Worm (Caenorhabditis elegans) whole organism, L4/young adult: Measurements from ENCODE around the gene rpl-16.

Experiments
- W03F9.2 ChIP-seq: fragments of 150-350 bp; optimal IDR thresholded peaks from 2 replicates; lab custom pipeline; 2014; ENCODE audit warnings: missing biosample characterization, missing genetic modification characterization
- dao-5 ChIP-seq: sonication (generic microtip); optimal IDR thresholded peaks from 2 replicates; lab custom pipeline; 2016; ENCODE audit warnings: missing genotype, missing genetic modification characterization, moderate library complexity, missing compliant biosample characterization
- him-1 ChIP-seq: sonication (generic microtip); optimal IDR thresholded peaks from 2 replicates; lab custom pipeline; 2016; ENCODE audit warnings: missing genotype, missing genetic modification reagents, missing genetic modification characterization, missing compliant biosample characterization

DNA sequence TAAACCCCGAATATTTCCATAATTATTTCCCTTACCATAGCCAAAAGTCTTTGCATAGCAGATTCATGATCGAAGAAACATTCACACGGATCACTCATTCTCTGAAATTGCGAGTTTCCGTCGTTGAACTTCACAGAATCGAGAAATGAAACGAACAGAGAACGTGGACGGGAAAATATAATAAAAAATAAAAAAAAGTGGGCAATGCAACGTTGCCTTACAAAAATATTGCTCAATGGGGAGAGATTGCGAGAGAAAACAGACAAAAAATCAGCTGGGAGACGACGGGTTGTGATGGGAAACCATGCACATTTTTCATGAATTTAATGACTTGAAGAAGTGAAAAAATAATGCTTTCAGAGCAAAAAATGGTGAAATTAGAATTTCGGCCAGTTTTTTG is 33.8 kb downstream of the rpl-16 start, which contains the start of gene smim-14:
- TF ChIP-seq W03F9.2 (tag; lab: Kevin White, UChicago) (no peak), him-1 (no peak), dao-5 (tag; lab: Kevin White, UChicago) (no peak)
